Fruit fly (Drosophila melanogaster) whole organism, embryonic: ENCODE data around the gene Chchd3.

ENCODE experiments used
- Atf6 ChIP-seq: fragments of 200-800 bp; sonication (Bioruptor generic); IDR thresholded peaks from 2 replicates; pipeline ENCODE4 v1.3.6; 2022; ENCODE audit warnings: missing biosample characterization, missing genetic modification characterization
- BEAF-32 ChIP-seq: fragments of 200-800 bp; sonication (Bioruptor generic); optimal IDR thresholded peaks from 3 replicates; lab custom pipeline; 2017; ENCODE audit warnings: missing biosample characterization, missing genetic modification characterization, mild to moderate bottlenecking, moderate library complexity, missing genetic modification reagents
- CG10654 ChIP-seq: fragments of 200-800 bp; sonication (Bioruptor generic); optimal IDR thresholded peaks from 2 replicates; lab custom pipeline; 2016; ENCODE audit warnings: missing biosample characterization, missing genetic modification characterization
- CG11247 ChIP-seq: fragments of 200-800 bp; sonication (Bioruptor generic); IDR thresholded peaks from 2 replicates; pipeline ENCODE4 v1.3.6; 2022; ENCODE audit warnings: missing biosample characterization, missing genetic modification characterization
- CG11560 ChIP-seq: fragments of 200-800 bp; sonication (Bioruptor generic); IDR thresholded peaks from 3 replicates; pipeline ENCODE4 v1.3.6; 2022; ENCODE audit warnings: missing biosample characterization, missing genetic modification characterization
- CG1233 ChIP-seq: fragments of 200-800 bp; sonication (Bioruptor generic); optimal IDR thresholded peaks from 4 replicates; lab custom pipeline; 2018; ENCODE audit warnings: missing biosample characterization, mild to moderate bottlenecking, missing genetic modification characterization
- CG12659 ChIP-seq: fragments of 200-800 bp; sonication (Bioruptor generic); optimal IDR thresholded peaks from 3 replicates; lab custom pipeline; 2017; ENCODE audit warnings: mild to moderate bottlenecking, missing biosample characterization, missing genetic modification reagents, missing genetic modification characterization
- CG12744 ChIP-seq: fragments of 200-800 bp; sonication (Bioruptor generic); optimal IDR thresholded peaks from 2 replicates; lab custom pipeline; 2016; ENCODE audit warnings: missing biosample characterization, missing genetic modification characterization
- CG13287 ChIP-seq: fragments of 200-800 bp; sonication (Bioruptor generic); IDR thresholded peaks from 2 replicates; pipeline ENCODE4 v1.3.6; 2022; ENCODE audit warnings: missing biosample characterization, missing genetic modification characterization; ENCODE audit not compliant: partially characterized antibody
- CG13296 ChIP-seq: fragments of 200-800 bp; sonication (Bioruptor generic); optimal IDR thresholded peaks from 3 replicates; lab custom pipeline; 2018; ENCODE audit warnings: missing biosample characterization, mild to moderate bottlenecking, missing genetic modification characterization
- CG13624 ChIP-seq: fragments of 200-800 bp; sonication (Bioruptor generic); optimal IDR thresholded peaks from 2 replicates; lab custom pipeline; 2016; ENCODE audit warnings: missing biosample characterization, missing genetic modification characterization
- CG13775 ChIP-seq: fragments of 200-800 bp; sonication (Bioruptor generic); optimal IDR thresholded peaks from 3 replicates; lab custom pipeline; 2017; ENCODE audit warnings: missing biosample characterization, mild to moderate bottlenecking, missing genetic modification characterization
- CG15269 ChIP-seq: fragments of 200-800 bp; sonication (Bioruptor generic); optimal IDR thresholded peaks from 2 replicates; lab custom pipeline; 2018; ENCODE audit warnings: missing biosample characterization, mild to moderate bottlenecking, missing genetic modification characterization, moderate library complexity
- CG1602 ChIP-seq: fragments of 200-800 bp; sonication (Bioruptor generic); optimal IDR thresholded peaks from 3 replicates; lab custom pipeline; 2016; ENCODE audit warnings: missing biosample characterization, missing genetic modification characterization
- CG1603 ChIP-seq: fragments of 200-800 bp; sonication (Bioruptor generic); optimal IDR thresholded peaks from 2 replicates; lab custom pipeline; 2019; ENCODE audit warnings: missing biosample characterization, mild to moderate bottlenecking, missing genetic modification characterization, moderate library complexity
- CG16813 ChIP-seq: fragments of 200-800 bp; sonication (Bioruptor generic); IDR thresholded peaks from 3 replicates; pipeline ENCODE4 v1.3.6; 2022; ENCODE audit warnings: missing biosample characterization, missing genetic modification characterization; ENCODE audit not compliant: partially characterized antibody
- CG17359 ChIP-seq: fragments of 200-800 bp; sonication (Bioruptor generic); optimal IDR thresholded peaks from 3 replicates; lab custom pipeline; 2018; ENCODE audit warnings: missing biosample characterization, mild to moderate bottlenecking, missing genetic modification characterization, moderate library complexity
- CG17912 ChIP-seq: fragments of 200-800 bp; sonication (Bioruptor generic); optimal IDR thresholded peaks from 2 replicates; lab custom pipeline; 2018; ENCODE audit warnings: missing biosample characterization, mild to moderate bottlenecking, missing genetic modification characterization
- CG18599 ChIP-seq: fragments of 200-800 bp; sonication (Bioruptor generic); optimal IDR thresholded peaks from 3 replicates; lab custom pipeline; 2017; ENCODE audit warnings: missing biosample characterization, missing genetic modification characterization, mild to moderate bottlenecking, moderate library complexity, missing genetic modification reagents
- CG31224 ChIP-seq: fragments of 200-800 bp; sonication (Bioruptor generic); IDR thresholded peaks from 2 replicates; pipeline ENCODE4 v1.3.6; 2022; ENCODE audit warnings: missing biosample characterization, missing genetic modification characterization
- CG3838 ChIP-seq: fragments of 200-800 bp; sonication (Bioruptor generic); optimal IDR thresholded peaks from 3 replicates; lab custom pipeline; 2016; ENCODE audit warnings: missing biosample characterization, missing genetic modification characterization
- CG3995 ChIP-seq: fragments of 200-800 bp; sonication (Bioruptor generic); optimal IDR thresholded peaks from 3 replicates; lab custom pipeline; 2016; ENCODE audit warnings: missing biosample characterization, missing genetic modification characterization
- CG6813 ChIP-seq: fragments of 200-800 bp; sonication (Bioruptor generic); optimal IDR thresholded peaks from 2 replicates; lab custom pipeline; 2017; ENCODE audit warnings: missing biosample characterization, missing genetic modification characterization, mild to moderate bottlenecking, moderate library complexity, missing genetic modification reagents
- CG7271 ChIP-seq: fragments of 200-800 bp; sonication (Bioruptor generic); optimal IDR thresholded peaks from 2 replicates; lab custom pipeline; 2018; ENCODE audit warnings: missing biosample characterization, mild to moderate bottlenecking, missing genetic modification characterization, moderate library complexity
- CkIIα-i1 ChIP-seq: fragments of 200-800 bp; sonication (Bioruptor generic); IDR thresholded peaks from 2 replicates; pipeline ENCODE4 v1.3.6; 2022; ENCODE audit warnings: missing biosample characterization, missing genetic modification characterization
- CoRest ChIP-seq: fragments of 200-800 bp; sonication (Bioruptor generic); optimal IDR thresholded peaks from 3 replicates; lab custom pipeline; 2018; ENCODE audit warnings: missing biosample characterization, mild to moderate bottlenecking, missing genetic modification characterization, moderate library complexity
- Deaf1 ChIP-seq: fragments of 200-800 bp; optimal IDR thresholded peaks from 3 replicates; lab custom pipeline; 2019; ENCODE audit warnings: missing biosample characterization, mild to moderate bottlenecking, missing genetic modification characterization, moderate library complexity
- Dek ChIP-seq: fragments of 200-800 bp; sonication (Bioruptor generic); optimal IDR thresholded peaks from 3 replicates; lab custom pipeline; 2019; ENCODE audit warnings: missing biosample characterization, mild to moderate bottlenecking, missing genetic modification characterization, moderate library complexity
- ERR ChIP-seq: fragments of 200-800 bp; sonication (Bioruptor generic); optimal IDR thresholded peaks from 2 replicates; lab custom pipeline; 2016; ENCODE audit warnings: missing biosample characterization, missing genetic modification characterization
- Fer3 ChIP-seq: fragments of 200-800 bp; sonication (Bioruptor generic); optimal IDR thresholded peaks from 2 replicates; lab custom pipeline; 2018; ENCODE audit warnings: missing biosample characterization, mild to moderate bottlenecking, missing genetic modification characterization, moderate library complexity
- H15 ChIP-seq: fragments of 200-800 bp; sonication (Bioruptor generic); IDR thresholded peaks from 3 replicates; pipeline ENCODE4 v1.3.6; 2022; ENCODE audit warnings: missing biosample characterization, missing genetic modification characterization
- HLH54F ChIP-seq: fragments of 200-800 bp; sonication (Bioruptor generic); optimal IDR thresholded peaks from 3 replicates; lab custom pipeline; 2016; ENCODE audit warnings: missing biosample characterization, missing genetic modification characterization
- HmgD ChIP-seq: fragments of 200-800 bp; sonication (Bioruptor generic); optimal IDR thresholded peaks from 3 replicates; lab custom pipeline; 2016; ENCODE audit warnings: missing biosample characterization, missing genetic modification characterization
- Lim3 ChIP-seq: fragments of 200-800 bp; sonication (Bioruptor generic); IDR thresholded peaks from 2 replicates; pipeline ENCODE4 v1.3.6; 2022; ENCODE audit warnings: missing biosample characterization, missing genetic modification characterization
- Oaz ChIP-seq: fragments of 200-800 bp; sonication (Bioruptor generic); IDR thresholded peaks from 2 replicates; pipeline ENCODE4 v1.3.6; 2022; ENCODE audit warnings: missing biosample characterization, missing genetic modification characterization
- Optix ChIP-seq: fragments of 200-800 bp; sonication (Bioruptor generic); IDR thresholded peaks from 3 replicates; pipeline ENCODE4 v1.3.6; 2022; ENCODE audit warnings: missing biosample characterization, missing genetic modification characterization
- PHDP ChIP-seq: fragments of 200-800 bp; sonication (Bioruptor generic); optimal IDR thresholded peaks from 3 replicates; lab custom pipeline; 2018; ENCODE audit warnings: missing biosample characterization, mild to moderate bottlenecking, missing genetic modification characterization, moderate library complexity
- Rfx ChIP-seq: fragments of 200-800 bp; sonication (Bioruptor generic); IDR thresholded peaks from 2 replicates; pipeline ENCODE4 v1.3.6; 2022; ENCODE audit warnings: missing biosample characterization, missing genetic modification characterization
- Trl ChIP-seq, 3 experiments: fragments of >200 bp in 2 of 3; fragments of 200-800 bp in 1 of 3; sonication (Bioruptor generic) in 1 of 3; optimal IDR thresholded peaks; 2 replicates in 1 of 3; 3 replicates in 2 of 3; lab custom pipeline; 2016 to 2017; ENCODE audit warnings: missing biosample characterization in 1 of 3, missing genetic modification characterization in 1 of 3
- chn ChIP-seq: fragments of 200-800 bp; sonication (Bioruptor generic); optimal IDR thresholded peaks from 2 replicates; lab custom pipeline; 2016; ENCODE audit warnings: missing biosample characterization, missing genetic modification characterization
- dmrt11E ChIP-seq: fragments of 200-800 bp; sonication (Bioruptor generic); optimal IDR thresholded peaks from 3 replicates; lab custom pipeline; 2018; ENCODE audit warnings: missing biosample characterization, mild to moderate bottlenecking, missing genetic modification characterization, moderate library complexity
- gsb ChIP-seq: fragments of 200-800 bp; sonication (Bioruptor generic); IDR thresholded peaks from 2 replicates; pipeline ENCODE4 v1.3.6; 2022; ENCODE audit warnings: missing biosample characterization, missing genetic modification characterization
- klu ChIP-seq: fragments of 200-800 bp; sonication (Bioruptor generic); IDR thresholded peaks from 2 replicates; pipeline ENCODE4 v1.3.6; 2022; ENCODE audit warnings: missing biosample characterization, missing genetic modification characterization
- otp ChIP-seq: fragments of 200-800 bp; sonication (Bioruptor generic); IDR thresholded peaks from 3 replicates; pipeline ENCODE4, ENCODE4 v1.3.6; 2022; ENCODE audit warnings: missing biosample characterization, missing genetic modification characterization
- pita ChIP-seq: fragments of 200-800 bp; sonication (Bioruptor generic); optimal IDR thresholded peaks from 2 replicates; lab custom pipeline; 2017; ENCODE audit warnings: missing biosample characterization, mild to moderate bottlenecking, missing genetic modification characterization
- psq ChIP-seq: fragments of 200-800 bp; sonication (Bioruptor generic); optimal IDR thresholded peaks from 2 replicates; lab custom pipeline; 2017; ENCODE audit warnings: missing biosample characterization, missing genetic modification characterization
- ro ChIP-seq: fragments of 200-800 bp; sonication (Bioruptor generic); IDR thresholded peaks from 2 replicates; pipeline ENCODE4 v1.3.6; 2022; ENCODE audit warnings: missing biosample characterization, missing genetic modification characterization
- slbo ChIP-seq: fragments of 200-800 bp; sonication (Bioruptor generic); IDR thresholded peaks from 2 replicates; pipeline ENCODE4 v1.3.6; 2022; ENCODE audit warnings: missing biosample characterization, missing genetic modification characterization
- tna ChIP-seq: fragments of 200-800 bp; sonication (Bioruptor generic); IDR thresholded peaks from 2 replicates; pipeline ENCODE4 v1.3.6; 2022; ENCODE audit warnings: missing biosample characterization, missing genetic modification characterization; ENCODE audit not compliant: partially characterized antibody
- yki ChIP-seq: fragments of >200 bp; optimal IDR thresholded peaks from 3 replicates; lab custom pipeline; 2018

Gene Chchd3

dm6 chr3R:31062344-31062964, 8.7 kb upstream of the Chchd3 start (continued):
- no peak for TF ChIP-seq HmgD (GFP tag; lab: Kevin White, UChicago)
- no peak for TF ChIP-seq CG12744 (GFP tag; lab: Kevin White, UChicago)
- TF ChIP-seq CG11247 (GFP tag; lab: Robert Waterston, UW) = no peak
- no peak for TF ChIP-seq CkIIα-i1 (GFP tag; lab: Robert Waterston, UW)
- TF ChIP-seq CG17912 = no peak
- peak; percentile 22 for TF ChIP-seq CG1603 (tag; lab: Kevin White, UChicago)
- TF ChIP-seq CG7271 (tag; lab: Kevin White, UChicago) = no peak
- no peak for TF ChIP-seq Rfx
- TF ChIP-seq chn (GFP tag; lab: Kevin White, UChicago) = no peak
- peak; percentile 28 for TF ChIP-seq CG13775 (GFP tag; lab: Kevin White, UChicago)
- TF ChIP-seq CG6813 (GFP tag; lab: Kevin White, UChicago) = no peak
- no peak for TF ChIP-seq tna (GFP tag; lab: Robert Waterston, UW)
- no peak for TF ChIP-seq CG15269 (tag; lab: Kevin White, UChicago)
- no peak for TF ChIP-seq Fer3
- no peak for TF ChIP-seq H15
- TF ChIP-seq CG11560 = no peak
- no peak for TF ChIP-seq CG13624 (GFP tag; lab: Kevin White, UChicago)
- no peak for TF ChIP-seq CG18599
- TF ChIP-seq Dek (tag; lab: Kevin White, UChicago) = no peak
- peak; percentile 88 for TF ChIP-seq Deaf1 (tag; lab: Kevin White, UChicago)
- no peak; the same call in 1 of the 2 replicates for TF ChIP-seq CG13287 (GFP tag; lab: Robert Waterston, UW)
- no peak for TF ChIP-seq Atf6
- TF ChIP-seq Lim3 (GFP tag; lab: Robert Waterston, UW) = no peak
- TF ChIP-seq dmrt11E (tag; lab: Kevin White, UChicago) = peak; percentile 46
- TF ChIP-seq HLH54F = no peak
- TF ChIP-seq CG17359 (tag; lab: Kevin White, UChicago) = no peak
- no peak for TF ChIP-seq klu (GFP tag; lab: Robert Waterston, UW)
- TF ChIP-seq CG1602 (GFP tag; lab: Kevin White, UChicago) = no peak
- no peak for TF ChIP-seq ro (GFP tag; lab: Robert Waterston, UW)
- TF ChIP-seq CG3995 = no peak
- TF ChIP-seq CG13296 = no peak
- no peak for TF ChIP-seq CG31224
- peak; percentile 23 for TF ChIP-seq PHDP (tag; lab: Kevin White, UChicago)
- peak; percentile 1 for TF ChIP-seq CoRest
- no peak for TF ChIP-seq Oaz (GFP tag; lab: Robert Waterston, UW)
- TF ChIP-seq Optix (GFP tag; lab: Robert Waterston, UW) = no peak
- no peak for TF ChIP-seq CG1233 (GFP tag; lab: Kevin White, UChicago)
- TF ChIP-seq ERR = no peak
- no peak for TF ChIP-seq Trl (optimal IDR thresholded peaks at IDR 0.05; lab: Kevin White, UChicago)
- TF ChIP-seq Trl (GFP tag; optimal IDR thresholded peaks at IDR 0.05; lab: Kevin White, UChicago) = no peak
- TF ChIP-seq CG12659 (GFP tag; lab: Kevin White, UChicago) = peak; percentile 5
- TF ChIP-seq CG10654 (GFP tag; lab: Kevin White, UChicago) = no peak
- no peak for TF ChIP-seq pita (GFP tag; lab: Kevin White, UChicago)
- 0 out of 2 replicates have a peak, but pooled peaks have one; percentile 6 for TF ChIP-seq slbo (GFP tag; lab: Robert Waterston, UW)
- no peak for TF ChIP-seq CG16813 (GFP tag; lab: Robert Waterston, UW)
- TF ChIP-seq gsb (GFP tag; lab: Robert Waterston, UW) = no peak
- TF ChIP-seq BEAF-32 (GFP tag; lab: Kevin White, UChicago) = no peak
- no peak for TF ChIP-seq yki (lab: Kevin White, UChicago)
- no peak for TF ChIP-seq otp (GFP tag; lab: Robert Waterston, UW)
- TF ChIP-seq CG3838 = no peak
- TF ChIP-seq psq (GFP tag; lab: Kevin White, UChicago) = no peak
